Fruit fly (Drosophila melanogaster): ENCODE data around the gene CG15034.

CG15034 gene

dm6 chrX:7347406-7347805 is at the start of gene CG15034:
CG15034 (minus strand) TSS chrX:7347506.
- no peak for TF ChIP-seq CG17801 (GFP tag; optimal IDR thresholded peaks at IDR 0.05; ENCODE audit: partially characterized antibody)

dm6 chrX:7382890-7383289 is 35.6 kb upstream of the CG15034 start, which contains the start of gene CG42781:
CG42781 (minus strand) TSS chrX:7382990.
- TF ChIP-seq CG17801 (GFP tag; optimal IDR thresholded peaks at IDR 0.05; ENCODE audit: partially characterized antibody) = no peak

dm6 chrX:7379569-7379968 is 32.3 kb upstream of the CG15034 start:
- TF ChIP-seq CG17801 (GFP tag; optimal IDR thresholded peaks at IDR 0.05; ENCODE audit: partially characterized antibody) = no peak

- no peak for TF ChIP-seq CG17801 (GFP tag; optimal IDR thresholded peaks at IDR 0.05; ENCODE audit: partially characterized antibody)
Observed at dm6 chrX:7377840-7378239, 30.5 kb upstream of the CG15034 start, which contains the start of gene CheA7a. CheA7a (plus strand) TSS chrX:7378140.

dm6 chrX:7372475-7372874 is 25.2 kb upstream of the CG15034 start:
- no peak for TF ChIP-seq CG17801 (GFP tag; optimal IDR thresholded peaks at IDR 0.05; ENCODE audit: partially characterized antibody)

dm6 chrX:7368361-7368760 is 21.1 kb upstream of the CG15034 start:
- no peak for TF ChIP-seq CG17801 (GFP tag; optimal IDR thresholded peaks at IDR 0.05; ENCODE audit: partially characterized antibody)

dm6 chrX:7358496-7358895 is 11.2 kb upstream of the CG15034 start, which contains the start of gene CG1999:
CG1999 (plus strand) TSS chrX:7358796.
- no peak for TF ChIP-seq CG17801 (GFP tag; optimal IDR thresholded peaks at IDR 0.05; ENCODE audit: partially characterized antibody)

dm6 chrX:7349963-7350362 is 2.7 kb upstream of the CG15034 start:
- no peak for TF ChIP-seq CG17801 (GFP tag; optimal IDR thresholded peaks at IDR 0.05; ENCODE audit: partially characterized antibody)

- TF ChIP-seq CG17801 (GFP tag; optimal IDR thresholded peaks at IDR 0.05; ENCODE audit: partially characterized antibody) = no peak
Observed at dm6 chrX:7342998-7343397, 4.3 kb downstream of the CG15034 start.

- no peak for TF ChIP-seq CG17801 (GFP tag; optimal IDR thresholded peaks at IDR 0.05; ENCODE audit: partially characterized antibody)
Observed at dm6 chrX:7340667-7341066, 6.6 kb downstream of the CG15034 start.

- TF ChIP-seq CG17801 (GFP tag; optimal IDR thresholded peaks at IDR 0.05; ENCODE audit: partially characterized antibody) = no peak
Observed at dm6 chrX:7339610-7340326, 7.5 kb downstream of the CG15034 start.

dm6 chrX:7338538-7338937 is 8.8 kb downstream of the CG15034 start:
- no peak for TF ChIP-seq CG17801 (GFP tag; optimal IDR thresholded peaks at IDR 0.05; ENCODE audit: partially characterized antibody)

- TF ChIP-seq CG17801 (GFP tag; optimal IDR thresholded peaks at IDR 0.05; ENCODE audit: partially characterized antibody) = no peak
Observed at dm6 chrX:7337975-7338374, 9.3 kb downstream of the CG15034 start.

- TF ChIP-seq CG17801 (GFP tag; optimal IDR thresholded peaks at IDR 0.05; ENCODE audit: partially characterized antibody) = peak; percentile 84
Observed at dm6 chrX:7336962-7337844, 10.1 kb downstream of the CG15034 start, which contains the start of gene CBP. CBP (plus strand) TSS chrX:7337352.

- peak; percentile 57 for TF ChIP-seq CG17801 (GFP tag; optimal IDR thresholded peaks at IDR 0.05; ENCODE audit: partially characterized antibody)
Observed at dm6 chrX:7336121-7336961, 11.0 kb downstream of the CG15034 start.

All from ovary, adult (tissue).